Fruit fly (Drosophila melanogaster): ENCODE measurements around the gene CG5928.

The CG5928 gene

DNA sequence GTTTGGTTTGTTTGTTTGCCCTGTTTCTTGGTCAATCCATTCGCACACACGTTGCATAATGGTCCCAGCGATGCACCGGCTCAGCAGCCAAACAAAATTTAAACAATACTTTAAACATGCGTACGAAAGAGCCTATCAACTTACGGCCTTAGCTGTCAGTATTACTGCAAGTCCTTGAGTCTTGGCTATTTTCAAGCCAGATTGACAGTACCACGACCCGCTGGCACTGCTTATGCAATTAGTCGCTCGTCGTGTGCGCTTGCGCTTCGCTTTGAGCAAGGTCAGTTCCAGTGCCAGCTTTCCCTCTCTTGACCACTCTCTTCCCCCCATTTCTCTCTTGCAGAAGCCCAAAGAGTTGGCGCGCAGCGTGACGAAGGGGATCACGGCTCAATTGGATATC, 956 bp downstream of the CG5928 start:
- no peak for TF ChIP-seq Lpt (GFP tag; optimal IDR thresholded peaks at IDR 0.05)
- no peak for TF ChIP-seq CG3032 (tag; optimal IDR thresholded peaks at IDR 0.05)
- no peak for TF ChIP-seq CG3919 (GFP tag; optimal IDR thresholded peaks at IDR 0.05)
- no peak for TF ChIP-seq cyc (GFP tag; optimal IDR thresholded peaks at IDR 0.05)
- no peak for TF ChIP-seq CG31627 (GFP tag; optimal IDR thresholded peaks at IDR 0.05)
- no peak for TF ChIP-seq Sox15 (GFP tag; optimal IDR thresholded peaks at IDR 0.05)
- no peak for TF ChIP-seq CG11762 (GFP tag; optimal IDR thresholded peaks at IDR 0.05; ENCODE audit: insufficient read depth)
- TF ChIP-seq CG15336 (GFP tag; IDR thresholded peaks at IDR 0.05) = no peak
- no peak for TF ChIP-seq Eip93F (GFP tag; optimal IDR thresholded peaks at IDR 0.05)
- TF ChIP-seq CG4318 (GFP tag; optimal IDR thresholded peaks at IDR 0.05) = no peak
- TF ChIP-seq topi (GFP tag; optimal IDR thresholded peaks at IDR 0.05) = no peak
- TF ChIP-seq CG34406 (GFP tag; optimal IDR thresholded peaks at IDR 0.05) = no peak
- TF ChIP-seq vri (GFP tag; optimal IDR thresholded peaks at IDR 0.05) = peak; percentile 68
- TF ChIP-seq CG8632 (GFP tag; optimal IDR thresholded peaks at IDR 0.05) = no peak
- TF ChIP-seq salr (GFP tag; optimal IDR thresholded peaks at IDR 0.05) = no peak
- no peak for TF ChIP-seq acj6 (GFP tag; optimal IDR thresholded peaks at IDR 0.05)
- TF ChIP-seq CG11294 (GFP tag; IDR thresholded peaks at IDR 0.05) = no peak
- TF ChIP-seq fd59A (GFP tag; optimal IDR thresholded peaks at IDR 0.05) = no peak
- TF ChIP-seq lz (GFP tag; optimal IDR thresholded peaks at IDR 0.05) = no peak
- TF ChIP-seq CG16779 (tag; optimal IDR thresholded peaks at IDR 0.05) = no peak
- TF ChIP-seq CG6854 (GFP tag; optimal IDR thresholded peaks at IDR 0.05) = peak; percentile 6
- no peak for TF ChIP-seq Ets21C (GFP tag; optimal IDR thresholded peaks at IDR 0.05)
- peak; percentile 3 for TF ChIP-seq Eip78C (GFP tag)
- TF ChIP-seq ss (GFP tag; optimal IDR thresholded peaks at IDR 0.05) = no peak
- no peak for TF ChIP-seq OdsH (GFP tag; optimal IDR thresholded peaks at IDR 0.05)

DNA sequence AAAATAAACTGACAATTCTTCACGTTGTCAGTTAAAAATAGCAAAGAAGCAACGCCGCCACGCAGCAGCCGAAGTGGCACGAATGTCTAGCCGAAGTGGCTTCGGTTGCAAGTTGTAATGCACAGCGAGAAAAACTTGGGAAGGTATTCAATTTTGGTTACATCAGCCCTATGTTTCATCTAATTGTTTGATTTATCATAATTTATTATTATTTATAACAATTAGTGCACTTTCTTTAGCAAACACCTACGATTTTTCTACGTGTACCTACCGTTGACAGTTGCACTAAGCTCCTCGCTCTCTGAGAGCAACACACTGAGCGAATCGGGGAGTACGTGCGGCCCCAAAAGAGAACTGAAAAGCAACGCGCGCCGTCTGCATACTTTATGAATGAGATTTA, 7.1 kb downstream of the CG5928 start, which contains the start of gene Tsp5D:
Gene Tsp5D, minus strand, starts transcription at position 13 of the 400 bp plus-strand sequence.
- TF ChIP-seq CG6854 (GFP tag; optimal IDR thresholded peaks at IDR 0.05) (no peak), CG6808 (GFP tag; optimal IDR thresholded peaks at IDR 0.05) (peak; percentile 97), CG9139 (GFP tag; optimal IDR thresholded peaks at IDR 0.05) (peak; percentile 95), Lpt (GFP tag; optimal IDR thresholded peaks at IDR 0.05) (peak; percentile 97), CG11902 (GFP tag; optimal IDR thresholded peaks at IDR 0.05) (peak; percentile 74), fd85E (GFP tag; optimal IDR thresholded peaks at IDR 0.05) (peak; percentile 80), Ets96B (tag; optimal IDR thresholded peaks at IDR 0.05) (peak; percentile 97), CG11762 (GFP tag; optimal IDR thresholded peaks at IDR 0.05; ENCODE audit: insufficient read depth) (peak; percentile 97), CG8632 (GFP tag; optimal IDR thresholded peaks at IDR 0.05) (peak; percentile 89), CG16779 (tag; optimal IDR thresholded peaks at IDR 0.05) (peak; percentile 93), CG11294 (GFP tag; IDR thresholded peaks at IDR 0.05) (peak; percentile 98), lz (GFP tag; optimal IDR thresholded peaks at IDR 0.05) (peak; percentile 23), fkh (GFP tag; optimal IDR thresholded peaks at IDR 0.05) (peak; percentile 29), CG3919 (GFP tag; optimal IDR thresholded peaks at IDR 0.05) (peak; percentile 98), spab (GFP tag; optimal IDR thresholded peaks at IDR 0.05) (peak; percentile 95), CG7368 (GFP tag; optimal IDR thresholded peaks at IDR 0.05) (peak; percentile 95), CG4318 (GFP tag; optimal IDR thresholded peaks at IDR 0.05) (peak; percentile 97), CG15336 (GFP tag; IDR thresholded peaks at IDR 0.05) (peak; percentile 100), CG31627 (GFP tag; optimal IDR thresholded peaks at IDR 0.05) (no peak), CG8319 (GFP tag; optimal IDR thresholded peaks at IDR 0.05) (peak; percentile 85), ss (GFP tag; optimal IDR thresholded peaks at IDR 0.05) (peak; percentile 84 to 87), acj6 (GFP tag; optimal IDR thresholded peaks at IDR 0.05) (peak; percentile 91), Hr4 (GFP tag; optimal IDR thresholded peaks at IDR 0.05) (peak; percentile 93), salr (GFP tag; optimal IDR thresholded peaks at IDR 0.05) (peak; percentile 85 to 91), dsx (GFP tag; optimal IDR thresholded peaks at IDR 0.05; ENCODE audit: poor library complexity, severe bottlenecking) (peak; percentile 82), fd59A (GFP tag; optimal IDR thresholded peaks at IDR 0.05) (peak; percentile 93), Eip78C (GFP tag) (peak; percentile 96), Blimp-1 (GFP tag; optimal IDR thresholded peaks at IDR 0.05) (no peak), achi (GFP tag; optimal IDR thresholded peaks at IDR 0.05) (peak; percentile 96), Sox14 (GFP tag; optimal IDR thresholded peaks at IDR 0.05) (peak; percentile 69), pdm3 (GFP tag; optimal IDR thresholded peaks at IDR 0.05) (peak; percentile 88), Sox102F (GFP tag; optimal IDR thresholded peaks at IDR 0.05) (no peak), CG10631 (GFP tag; optimal IDR thresholded peaks at IDR 0.05) (peak; percentile 98), CG10669 (GFP tag; optimal IDR thresholded peaks at IDR 0.05) (peak; percentile 97), cyc (GFP tag; optimal IDR thresholded peaks at IDR 0.05) (peak; percentile 63), CG6276 (GFP tag; optimal IDR thresholded peaks at IDR 0.05) (peak; percentile 99), Hr38 (GFP tag; optimal IDR thresholded peaks at IDR 0.05) (peak; percentile 14), Gug (GFP tag; IDR thresholded peaks at IDR 0.05) (peak; percentile 99), CG3032 (tag; optimal IDR thresholded peaks at IDR 0.05) (peak; percentile 96), CG8119 (GFP tag; IDR thresholded peaks at IDR 0.05) (peak; percentile 99), Eip93F (GFP tag; optimal IDR thresholded peaks at IDR 0.05) (no peak), vri (GFP tag; optimal IDR thresholded peaks at IDR 0.05) (no peak)

Data from whole organism, prepupa.